Fruit fly (Drosophila melanogaster): ENCODE measurements around the gene Rubicon.

Rubicon gene

dm6 chrX:8694066-8694822 lies 17.4 kb downstream of the Rubicon start (continued):
- TF ChIP-seq CG3163 (GFP tag; optimal IDR thresholded peaks at IDR 0.05) (no peak), gsb-n (tag; optimal IDR thresholded peaks at IDR 0.05) (no peak), CG1832 (GFP tag; optimal IDR thresholded peaks at IDR 0.05) (peak; percentile 47), h (optimal IDR thresholded peaks at IDR 0.05) (no peak), Side (GFP tag; optimal IDR thresholded peaks at IDR 0.05) (no peak), scrt (GFP tag; optimal IDR thresholded peaks at IDR 0.05) (no peak), CG11723 (GFP tag; optimal IDR thresholded peaks at IDR 0.05) (no peak), CG31441 (GFP tag; IDR thresholded peaks at IDR 0.05) (peak; percentile 14; the same call in 1 of the 2 replicates), CG9437 (GFP tag; optimal IDR thresholded peaks at IDR 0.05) (peak; percentile 34), gsb (GFP tag; IDR thresholded peaks at IDR 0.05) (no peak), stc (GFP tag; IDR thresholded peaks at IDR 0.05) (no peak), lola (GFP tag; optimal IDR thresholded peaks at IDR 0.05) (peak in 1 of 3 experiments; percentile 6), ERR (GFP tag; optimal IDR thresholded peaks at IDR 0.05) (no peak), Chrac-16 (GFP tag; optimal IDR thresholded peaks at IDR 0.05) (no peak), gfzf (GFP tag; optimal IDR thresholded peaks at IDR 0.05) (no peak), CG17802 (tag; optimal IDR thresholded peaks at IDR 0.05) (no peak), CG13287 (GFP tag; IDR thresholded peaks at IDR 0.05; ENCODE audit: partially characterized antibody) (no peak), Xrp1 (GFP tag; IDR thresholded peaks at IDR 0.05) (0 out of 2 replicates have a peak, but pooled peaks have one; percentile 8), hth (optimal IDR thresholded peaks at IDR 0.05) (no peak), gcm2 (GFP tag; optimal IDR thresholded peaks at IDR 0.05) (no peak), CG3838 (GFP tag; optimal IDR thresholded peaks at IDR 0.05) (no peak), knrl (GFP tag; IDR thresholded peaks at IDR 0.05; ENCODE audit: partially characterized antibody) (no peak), CG7839 (tag; optimal IDR thresholded peaks at IDR 0.05) (peak; percentile 53), CG18262 (tag; optimal IDR thresholded peaks at IDR 0.05) (peak; percentile 50), GATAe (GFP tag; conservative IDR thresholded peaks at IDR 0.05) (no peak), wek (GFP tag; optimal IDR thresholded peaks at IDR 0.05) (no peak), bsh (GFP tag; optimal IDR thresholded peaks at IDR 0.05) (peak in 1 of 2 experiments; percentile 6), vfl (GFP tag; optimal IDR thresholded peaks at IDR 0.05) (no peak), CG17359 (tag; optimal IDR thresholded peaks at IDR 0.05) (no peak), tgo (GFP tag; IDR thresholded peaks at IDR 0.05) (no peak), Tbp (GFP tag; optimal IDR thresholded peaks at IDR 0.05) (no peak), CG6175 (GFP tag; IDR thresholded peaks at IDR 0.05) (no peak), Hr51 (GFP tag; optimal IDR thresholded peaks at IDR 0.05) (peak in 1 of 2 experiments; percentile 36), CG7963 (GFP tag; IDR thresholded peaks at IDR 0.05; ENCODE audit: partially characterized antibody) (no peak), al (GFP tag; IDR thresholded peaks at IDR 0.05) (no peak), CG12391 (tag; optimal IDR thresholded peaks at IDR 0.05) (peak; percentile 18), sc (optimal IDR thresholded peaks at IDR 0.05) (no peak), sc (GFP tag; optimal IDR thresholded peaks at IDR 0.05) (no peak), Hmr (GFP tag; optimal IDR thresholded peaks at IDR 0.05) (peak; percentile 18), CG4328 (GFP tag; optimal IDR thresholded peaks at IDR 0.05) (no peak)
